Fruit fly (Drosophila melanogaster): Measurements from ENCODE around the gene CG43290.

dm6 chr3R:7365527-7365926 is 16.2 kb upstream of the CG43290 start, which contains the start of the genes Mst84Db and Mst84Da:
- TF ChIP-seq psq (optimal IDR thresholded peaks at IDR 0.05) (no peak), EcR (GFP tag; optimal IDR thresholded peaks at IDR 0.05) (no peak), pan (optimal IDR thresholded peaks at IDR 0.05) (no peak)
